Fruit fly (Drosophila melanogaster): ENCODE measurements around the gene Diap1.

Diap1 gene

DNA sequence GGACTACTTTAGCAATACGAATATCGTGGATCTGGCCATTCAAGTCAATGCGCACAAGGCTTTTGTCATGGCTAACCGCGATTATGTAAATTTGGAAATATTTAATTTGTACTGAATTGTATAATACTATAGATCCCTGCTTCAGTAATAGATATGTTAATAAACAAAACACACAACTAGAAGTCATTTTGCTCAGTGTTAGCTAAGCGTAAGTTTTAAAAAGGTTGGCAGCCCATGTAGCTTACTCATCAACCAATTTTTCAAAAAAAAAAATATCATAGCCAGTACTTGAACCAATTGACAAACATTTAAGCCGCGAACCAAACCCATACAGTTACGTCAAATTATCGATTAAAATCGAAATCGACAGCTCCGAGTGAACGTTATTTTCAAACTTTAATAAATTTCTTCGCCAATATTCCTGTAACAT, 13.8 kb downstream of the Diap1 start (continued):
- peak; percentile 53 for TF ChIP-seq CG1233 (GFP tag; optimal IDR thresholded peaks at IDR 0.05)
- TF ChIP-seq CG5245 (GFP tag; optimal IDR thresholded peaks at IDR 0.05), result peak; percentile 59
- TF ChIP-seq Deaf1 (tag; optimal IDR thresholded peaks at IDR 0.05), result peak; percentile 41
- TF ChIP-seq sisA (GFP tag; IDR thresholded peaks at IDR 0.05), result peak; percentile 81
- TF ChIP-seq cwo (GFP tag; optimal IDR thresholded peaks at IDR 0.05), result peak; percentile 72
- TF ChIP-seq CG15011 (GFP tag; optimal IDR thresholded peaks at IDR 0.05), result no peak
- TF ChIP-seq CG6654 (GFP tag; optimal IDR thresholded peaks at IDR 0.05), result peak; percentile 7
- TF ChIP-seq tna (GFP tag; IDR thresholded peaks at IDR 0.05; ENCODE audit: partially characterized antibody), result peak; percentile 37; the same call in 1 of the 2 replicates
- peak; percentile 74 for TF ChIP-seq CG13424 (tag; optimal IDR thresholded peaks at IDR 0.05)
- peak; percentile 74 for TF ChIP-seq Ada2b (GFP tag; IDR thresholded peaks at IDR 0.05)
- peak; percentile 40 for TF ChIP-seq Elba2 (GFP tag; optimal IDR thresholded peaks at IDR 0.05)
- TF ChIP-seq amos (GFP tag; IDR thresholded peaks at IDR 0.05; ENCODE audit: partially characterized antibody), result peak; percentile 70; the same call in 1 of the 2 replicates
- peak; percentile 81 for TF ChIP-seq CG14441 (GFP tag; IDR thresholded peaks at IDR 0.05)
- TF ChIP-seq D (optimal IDR thresholded peaks at IDR 0.05), result no peak
- TF ChIP-seq D (GFP tag; optimal IDR thresholded peaks at IDR 0.05), result peak; percentile 44
- no peak for TF ChIP-seq abd-A (tag; optimal IDR thresholded peaks at IDR 0.05)
- TF ChIP-seq insv (GFP tag; optimal IDR thresholded peaks at IDR 0.05), result peak in 1 of 2 experiments; percentile 61
- TF ChIP-seq CG17568 (GFP tag; optimal IDR thresholded peaks at IDR 0.05), result peak; percentile 70
- TF ChIP-seq cas (GFP tag; IDR thresholded peaks at IDR 0.05), result peak; percentile 72; the same call in 1 of the 2 replicates
- TF ChIP-seq CG10654 (GFP tag; optimal IDR thresholded peaks at IDR 0.05), result peak; percentile 68
- peak; percentile 36 for TF ChIP-seq Sox100B (GFP tag; optimal IDR thresholded peaks at IDR 0.05)
- TF ChIP-seq Fer1 (GFP tag; optimal IDR thresholded peaks at IDR 0.05), result peak; percentile 85
- peak; percentile 62 for TF ChIP-seq zfh2 (GFP tag; optimal IDR thresholded peaks at IDR 0.05)
- peak; percentile 91 for TF ChIP-seq Rfx (GFP tag; IDR thresholded peaks at IDR 0.05)
- peak; percentile 96 for TF ChIP-seq sens (GFP tag)
- peak; percentile 97 for TF ChIP-seq Ets65A (GFP tag)
- peak; percentile 87 for TF ChIP-seq pho (GFP tag; optimal IDR thresholded peaks at IDR 0.05)
- peak; percentile 92 for TF ChIP-seq CG1603 (tag; optimal IDR thresholded peaks at IDR 0.05)
- TF ChIP-seq CG4360 (GFP tag; IDR thresholded peaks at IDR 0.05), result no peak
- peak; percentile 76 for TF ChIP-seq grau (tag; optimal IDR thresholded peaks at IDR 0.05)
- peak; percentile 50 for TF ChIP-seq CG10274 (GFP tag; optimal IDR thresholded peaks at IDR 0.05)
- peak; percentile 66; the same call in 2 of the 3 replicates for TF ChIP-seq Aef1 (GFP tag; IDR thresholded peaks at IDR 0.05)
- TF ChIP-seq jing (GFP tag; optimal IDR thresholded peaks at IDR 0.05), result peak; percentile 27
- TF ChIP-seq CG14667 (GFP tag; IDR thresholded peaks at IDR 0.05), result no peak; the same call in 1 of the 2 replicates
- TF ChIP-seq ems (GFP tag; optimal IDR thresholded peaks at IDR 0.05), result peak; percentile 61
- TF ChIP-seq Sry-δ (GFP tag; optimal IDR thresholded peaks at IDR 0.05), result peak; percentile 77
- TF ChIP-seq sc (optimal IDR thresholded peaks at IDR 0.05), result no peak
- TF ChIP-seq sc (GFP tag; optimal IDR thresholded peaks at IDR 0.05), result peak; percentile 13
- TF ChIP-seq wek (GFP tag; optimal IDR thresholded peaks at IDR 0.05), result peak; percentile 69
- TF ChIP-seq Neu2 (GFP tag; optimal IDR thresholded peaks at IDR 0.05; ENCODE audit: borderline replicate concordance), result peak; percentile 54
- TF ChIP-seq Kr (GFP tag; optimal IDR thresholded peaks at IDR 0.05), result no peak
- TF ChIP-seq Awh (GFP tag; IDR thresholded peaks at IDR 0.05), result peak; percentile 80
- TF ChIP-seq CG17328 (GFP tag; IDR thresholded peaks at IDR 0.05), result peak; percentile 81
- 0 out of 3 replicates have a peak, but pooled peaks have one; percentile 62 for TF ChIP-seq C15 (GFP tag; IDR thresholded peaks at IDR 0.05)
- peak; percentile 67 for TF ChIP-seq CG8924 (tag; optimal IDR thresholded peaks at IDR 0.05)
- peak; percentile 58 for TF ChIP-seq dmrt11E (tag; optimal IDR thresholded peaks at IDR 0.05)
- peak; percentile 73 for TF ChIP-seq CG12744 (GFP tag; optimal IDR thresholded peaks at IDR 0.05)
- peak; percentile 22; the same call in 1 of the 2 replicates for TF ChIP-seq Ravus (GFP tag; IDR thresholded peaks at IDR 0.05)
- peak; percentile 81 for TF ChIP-seq CG10267 (tag; optimal IDR thresholded peaks at IDR 0.05)
- TF ChIP-seq exex (tag; optimal IDR thresholded peaks at IDR 0.05), result no peak
- TF ChIP-seq bab2 (GFP tag; optimal IDR thresholded peaks at IDR 0.05), result peak; percentile 75
